Worm (Caenorhabditis elegans) whole organism, midembryonic: ENCODE data around the gene F09F9.5.

ENCODE experiments used
- cog-1 ChIP-seq: sonication (generic microtip); optimal IDR thresholded peaks from 2 replicates; lab custom pipeline; 2016; ENCODE audit warnings: missing genetic modification characterization, missing compliant biosample characterization
- flt-1 ChIP-seq: fragments of 200-800 bp; sonication (Bioruptor generic); IDR thresholded peaks from 2 replicates; pipeline ENCODE4 v1.3.6; 2022; ENCODE audit warnings: missing genetic modification characterization, missing compliant biosample characterization
- klf-2 ChIP-seq: fragments of 200-800 bp; sonication (Bioruptor generic); conservative IDR thresholded peaks from 2 replicates; pipeline ENCODE4 v1.3.6; 2022; ENCODE audit warnings: missing genetic modification reagents, missing genetic modification characterization, missing compliant biosample characterization
- ref-1 ChIP-seq: fragments of 200-800 bp; sonication (Bioruptor generic); conservative IDR thresholded peaks from 2 replicates; pipeline ENCODE4 v1.3.6; 2022; ENCODE audit warnings: missing genetic modification reagents, missing genetic modification characterization, missing compliant biosample characterization
- tab-1 ChIP-seq: fragments of 200-800 bp; sonication (Bioruptor generic); IDR thresholded peaks from 2 replicates; pipeline ENCODE4 v1.3.6; 2022; ENCODE audit warnings: missing genetic modification characterization, missing compliant biosample characterization
- ztf-23 ChIP-seq: fragments of 200-800 bp; sonication (Bioruptor generic); IDR thresholded peaks from 2 replicates; pipeline ENCODE4 v1.3.6; 2022; ENCODE audit warnings: missing genetic modification reagents, missing genetic modification characterization, missing compliant biosample characterization
- ztf-29 ChIP-seq: fragments of 200-800 bp; sonication (Bioruptor generic); IDR thresholded peaks from 2 replicates; pipeline ENCODE4 v1.3.6; 2022; ENCODE audit warnings: missing genetic modification reagents, missing genetic modification characterization, missing compliant biosample characterization

DNA sequence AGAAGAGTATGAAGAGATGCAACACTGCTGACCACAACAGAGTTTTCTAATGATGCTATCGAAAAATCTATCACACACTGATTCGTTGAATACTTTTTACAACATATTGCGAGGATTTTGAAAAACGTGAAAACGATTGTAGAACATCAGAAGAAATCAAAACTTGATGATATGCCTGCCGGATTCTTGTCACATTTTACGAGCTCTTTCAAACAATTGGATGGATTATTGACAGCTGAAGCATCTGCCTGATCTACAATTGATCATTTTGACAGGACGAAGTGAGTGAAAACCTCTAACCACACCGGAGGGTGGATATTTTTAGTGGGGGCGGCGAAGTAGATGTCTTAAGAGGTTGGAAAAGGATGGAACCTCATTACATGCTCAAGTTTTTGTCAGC is 45.2 kb upstream of the F09F9.5 start:
- TF ChIP-seq ztf-23 (GFP tag; lab: Robert Waterston, UW) (no peak), ref-1 (no peak), cog-1 (tag; lab: Kevin White, UChicago) (no peak), flt-1 (GFP tag; lab: Robert Waterston, UW) (no peak), ztf-29 (no peak), tab-1 (GFP tag; lab: Robert Waterston, UW) (no peak), klf-2 (GFP tag; lab: Robert Waterston, UW) (no peak)
